Fruit fly (Drosophila melanogaster) whole organism, prepupa: ENCODE measurements around the gene Ir31a.

Source experiments
- CG3032 ChIP-seq: fragments of 200-800 bp; optimal IDR thresholded peaks from 2 replicates; lab custom pipeline; 2019; ENCODE audit warnings: missing biosample characterization, mild to moderate bottlenecking, missing genetic modification characterization, moderate library complexity
- CG32006 ChIP-seq: fragments of 200-800 bp; sonication (Bioruptor generic); optimal IDR thresholded peaks from 3 replicates; lab custom pipeline; 2017; ENCODE audit warnings: missing biosample characterization, mild to moderate bottlenecking, missing genetic modification characterization
- CG4318 ChIP-seq: fragments of 200-800 bp; sonication (Bioruptor generic); optimal IDR thresholded peaks from 3 replicates; lab custom pipeline; 2017; ENCODE audit warnings: missing biosample characterization, mild to moderate bottlenecking, missing genetic modification characterization
- CG6792 ChIP-seq: fragments of 200-800 bp; sonication (Bioruptor generic); optimal IDR thresholded peaks from 3 replicates; lab custom pipeline; 2016; ENCODE audit warnings: missing biosample characterization, missing genetic modification characterization
- CG6854 ChIP-seq: fragments of 200-800 bp; sonication (Bioruptor generic); optimal IDR thresholded peaks from 2 replicates; lab custom pipeline; 2017; ENCODE audit warnings: missing biosample characterization, mild to moderate bottlenecking, missing genetic modification characterization
- CG7368 ChIP-seq: fragments of 200-800 bp; sonication (Bioruptor generic); optimal IDR thresholded peaks from 3 replicates; lab custom pipeline; 2016; ENCODE audit warnings: missing biosample characterization, missing genetic modification characterization
- CG8632 ChIP-seq: fragments of 200-800 bp; sonication (Bioruptor generic); optimal IDR thresholded peaks from 3 replicates; lab custom pipeline; 2016; ENCODE audit warnings: missing biosample characterization, missing genetic modification characterization
- Eip75B ChIP-seq: fragments of 200-800 bp; sonication (Bioruptor generic); optimal IDR thresholded peaks from 3 replicates; lab custom pipeline; 2016; ENCODE audit warnings: missing biosample characterization, missing genetic modification characterization
- Eip78C ChIP-seq: fragments of 200-800 bp; sonication (Bioruptor generic); peaks from one replicate; lab custom pipeline; 2016; ENCODE audit warnings: missing biosample characterization, missing genetic modification characterization
- Hr38 ChIP-seq: sonication (Bioruptor generic); optimal IDR thresholded peaks from 2 replicates; lab custom pipeline; 2016; ENCODE audit warnings: missing biosample characterization, missing genetic modification characterization
- OdsH ChIP-seq: fragments of 200-800 bp; sonication (Bioruptor generic); optimal IDR thresholded peaks from 3 replicates; lab custom pipeline; 2016; ENCODE audit warnings: missing biosample characterization, missing genetic modification characterization
- Smox ChIP-seq: fragments of 200-800 bp; sonication (Bioruptor generic); optimal IDR thresholded peaks from 3 replicates; lab custom pipeline; 2016; ENCODE audit warnings: missing biosample characterization, missing genetic modification characterization
- Sox14 ChIP-seq: fragments of 200-800 bp; sonication (Bioruptor generic); optimal IDR thresholded peaks from 3 replicates; lab custom pipeline; 2016; ENCODE audit warnings: missing biosample characterization, missing genetic modification characterization
- dac ChIP-seq: fragments of 200-800 bp; sonication (Bioruptor generic); optimal IDR thresholded peaks from 2 replicates; lab custom pipeline; 2017; ENCODE audit warnings: missing biosample characterization, mild to moderate bottlenecking, missing genetic modification characterization
- salr ChIP-seq, 2 experiments: fragments of 200-800 bp; sonication (Bioruptor generic); optimal IDR thresholded peaks; 3 replicates each; lab custom pipeline; 2016 to 2018; ENCODE audit warnings: missing biosample characterization in 2 of 2, missing genetic modification characterization in 2 of 2, mild to moderate bottlenecking in 1 of 2
- svp ChIP-seq: fragments of 200-800 bp; sonication (Bioruptor generic); peaks from one replicate; lab custom pipeline; 2016; ENCODE audit warnings: missing biosample characterization, missing genetic modification characterization
- vri ChIP-seq: fragments of 200-800 bp; sonication (Bioruptor generic); optimal IDR thresholded peaks from 3 replicates; lab custom pipeline; 2016; ENCODE audit warnings: missing biosample characterization, mild to moderate bottlenecking, missing genetic modification characterization

Ir31a gene

DNA sequence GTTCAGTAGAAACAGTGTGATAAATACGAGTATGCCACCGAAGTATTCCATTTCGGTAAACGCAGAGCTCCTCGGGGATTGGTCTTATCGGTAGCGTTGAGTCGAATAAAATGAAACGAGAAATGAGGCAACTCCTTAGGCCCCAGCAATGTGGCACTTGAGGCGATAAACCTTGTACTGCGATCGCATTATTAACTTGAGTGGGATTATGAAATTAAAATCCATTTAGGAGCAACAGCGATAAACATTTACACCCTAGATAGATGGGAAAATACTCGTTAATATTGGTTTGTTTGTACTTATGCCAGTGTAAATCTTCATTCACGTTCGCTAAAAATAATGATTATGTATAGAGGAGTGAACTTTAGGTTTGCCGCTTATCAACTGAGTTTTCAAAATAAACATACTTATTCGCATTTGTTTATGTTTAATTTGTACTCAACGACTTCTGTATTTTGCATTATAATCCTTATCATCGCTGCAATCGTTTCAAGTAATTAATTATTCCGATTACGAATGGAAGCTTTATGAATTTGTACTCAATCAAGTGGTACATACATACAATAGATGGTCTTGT is 50.7 kb downstream of the Ir31a start:
- TF ChIP-seq CG7368 (no peak), CG3032 (tag; lab: Kevin White, UChicago) (no peak), Eip75B (GFP tag; lab: Kevin White, UChicago) (no peak), CG8632 (GFP tag; lab: Kevin White, UChicago) (no peak), salr (GFP tag; optimal IDR thresholded peaks at IDR 0.05; lab: Kevin White, UChicago) (no peak), Hr38 (GFP tag; lab: Kevin White, UChicago) (no peak), vri (peak; percentile 93), CG4318 (GFP tag; lab: Kevin White, UChicago) (no peak), CG32006 (GFP tag; lab: Kevin White, UChicago) (no peak), CG6854 (GFP tag; lab: Kevin White, UChicago) (no peak), Sox14 (GFP tag; lab: Kevin White, UChicago) (no peak), Eip78C (GFP tag; lab: Kevin White, UChicago) (peak; percentile 53), OdsH (GFP tag; lab: Kevin White, UChicago) (no peak), dac (GFP tag; lab: Kevin White, UChicago) (no peak), svp (peak; percentile 78), Smox (GFP tag; lab: Kevin White, UChicago) (no peak), CG6792 (no peak)

DNA sequence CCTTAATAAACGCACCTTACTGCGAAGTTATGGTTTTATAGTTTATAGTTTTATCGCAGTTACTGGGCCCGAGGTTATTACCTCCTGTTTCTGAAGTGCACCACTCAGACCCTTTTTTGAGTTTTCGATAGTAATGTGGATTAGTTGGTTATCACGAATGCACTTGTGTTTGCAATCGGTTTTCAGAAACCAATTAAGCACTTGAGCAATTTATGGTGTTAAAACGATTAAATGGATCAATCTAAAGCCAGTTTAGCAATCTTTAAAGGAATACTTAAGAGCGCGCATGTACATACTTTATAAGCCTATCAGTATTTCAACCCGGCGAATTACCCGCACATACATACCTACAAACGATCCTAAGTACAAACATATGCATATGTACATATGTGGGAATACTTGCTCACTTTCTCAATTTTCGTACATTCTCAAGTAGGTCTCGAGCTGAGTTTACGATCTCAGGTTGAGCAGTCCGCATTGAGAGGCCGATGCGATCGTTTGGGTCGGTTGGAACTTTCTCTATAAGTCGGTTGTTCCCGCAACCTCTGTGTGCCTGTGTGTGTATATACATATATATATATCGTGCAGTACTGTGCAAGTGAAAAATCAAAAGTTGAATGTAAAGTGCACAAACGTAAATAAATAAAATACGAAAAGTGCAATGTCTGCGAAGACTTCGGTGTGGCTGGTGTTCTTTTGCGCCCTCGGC is 52.0 kb downstream of the Ir31a start, which contains the start of the genes LManI and LManII:
Gene LManI, minus strand, starts transcription at position 51 of the 709 bp plus-strand sequence.
Gene LManII, plus strand, starts transcription at position 468 of the 709 bp plus-strand sequence.
- TF ChIP-seq Hr38 (GFP tag; lab: Kevin White, UChicago) (no peak), svp (peak; percentile 72)
